Worm (Caenorhabditis elegans) whole organism, midembryonic: ENCODE measurements around the gene dhs-25.

ENCODE experiments used
- cog-1 ChIP-seq: sonication (generic microtip); optimal IDR thresholded peaks from 2 replicates; lab custom pipeline; 2016; ENCODE audit warnings: missing genetic modification characterization, missing compliant biosample characterization
- flt-1 ChIP-seq: fragments of 200-800 bp; sonication (Bioruptor generic); IDR thresholded peaks from 2 replicates; pipeline ENCODE4 v1.3.6; 2022; ENCODE audit warnings: missing genetic modification characterization, missing compliant biosample characterization
- ref-1 ChIP-seq: fragments of 200-800 bp; sonication (Bioruptor generic); conservative IDR thresholded peaks from 2 replicates; pipeline ENCODE4 v1.3.6; 2022; ENCODE audit warnings: missing genetic modification reagents, missing genetic modification characterization, missing compliant biosample characterization
- tab-1 ChIP-seq: fragments of 200-800 bp; sonication (Bioruptor generic); IDR thresholded peaks from 2 replicates; pipeline ENCODE4 v1.3.6; 2022; ENCODE audit warnings: missing genetic modification characterization, missing compliant biosample characterization
- ztf-23 ChIP-seq: fragments of 200-800 bp; sonication (Bioruptor generic); IDR thresholded peaks from 2 replicates; pipeline ENCODE4 v1.3.6; 2022; ENCODE audit warnings: missing genetic modification reagents, missing genetic modification characterization, missing compliant biosample characterization
- ztf-29 ChIP-seq: fragments of 200-800 bp; sonication (Bioruptor generic); IDR thresholded peaks from 2 replicates; pipeline ENCODE4 v1.3.6; 2022; ENCODE audit warnings: missing genetic modification reagents, missing genetic modification characterization, missing compliant biosample characterization

DNA sequence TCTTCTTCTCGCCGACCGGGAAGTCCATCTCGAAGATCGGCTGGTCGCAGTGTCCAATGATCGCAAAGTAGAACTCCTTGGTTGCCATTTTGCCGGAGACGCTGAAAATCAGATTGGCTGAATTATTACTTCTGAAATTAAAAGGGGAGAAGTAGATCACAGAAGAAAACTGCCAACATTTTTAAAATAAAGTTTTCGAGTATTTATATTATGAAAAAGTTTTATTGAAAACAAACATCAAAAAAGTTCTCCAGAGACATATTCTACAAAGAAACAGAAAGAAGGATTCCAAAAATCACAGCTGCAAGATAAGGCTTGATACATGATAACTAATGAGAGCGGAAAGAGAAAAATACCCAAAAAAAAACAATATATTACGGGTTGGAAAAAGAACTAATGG is 46.2 kb upstream of the dhs-25 start, which contains the start of gene sedl-1:
- no peak for TF ChIP-seq cog-1
- TF ChIP-seq flt-1 (GFP tag; lab: Robert Waterston, UW), result no peak
- TF ChIP-seq ref-1 (GFP tag; lab: Robert Waterston, UW), result no peak
- no peak for TF ChIP-seq ztf-23
- TF ChIP-seq ztf-29 (GFP tag; lab: Robert Waterston, UW), result no peak
- TF ChIP-seq tab-1 (GFP tag; lab: Robert Waterston, UW), result no peak
